Fruit fly (Drosophila melanogaster): ENCODE measurements around the gene GluRIIB.

GluRIIB gene

DNA sequence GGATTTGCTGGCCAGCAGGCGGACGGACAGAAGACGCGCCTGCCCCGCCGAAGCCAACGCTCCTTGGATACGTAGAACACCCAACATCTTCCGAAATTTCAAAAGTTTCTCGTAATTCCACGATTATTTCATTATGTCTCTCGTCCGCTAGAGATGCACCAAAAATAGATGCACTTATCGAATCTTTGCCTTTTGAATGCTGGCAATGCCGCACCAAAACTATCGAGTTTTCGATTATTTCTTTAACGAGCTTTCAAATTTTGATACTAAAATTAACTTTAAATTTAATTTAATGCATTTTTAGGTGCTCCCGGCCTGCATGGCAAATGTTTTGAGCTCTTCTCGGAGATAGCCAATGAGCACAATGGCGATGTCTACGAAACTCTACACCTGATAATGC is 27.1 kb upstream of the GluRIIB start, which contains the start of gene Coq6 (continued):
- peak; percentile 39 for TF ChIP-seq CG14710 (tag; optimal IDR thresholded peaks at IDR 0.05)
- TF ChIP-seq amos (GFP tag; IDR thresholded peaks at IDR 0.05; ENCODE audit: partially characterized antibody) = peak; percentile 49; the same call in 1 of the 2 replicates
- peak; percentile 62 for TF ChIP-seq BEAF-32 (GFP tag; optimal IDR thresholded peaks at IDR 0.05)
- peak; percentile 68 for TF ChIP-seq CG34224 (GFP tag; IDR thresholded peaks at IDR 0.05; ENCODE audit: partially characterized antibody)
- peak; percentile 53; the same call in 2 of the 3 replicates for TF ChIP-seq Opbp (GFP tag; IDR thresholded peaks at IDR 0.05; ENCODE audit: partially characterized antibody)
- no peak for TF ChIP-seq slp2 (GFP tag; optimal IDR thresholded peaks at IDR 0.05)
- TF ChIP-seq stwl (tag; optimal IDR thresholded peaks at IDR 0.05) = peak; percentile 83
- no peak for TF ChIP-seq CG12744 (GFP tag; optimal IDR thresholded peaks at IDR 0.05)
- TF ChIP-seq CG32532 (GFP tag; IDR thresholded peaks at IDR 0.05) = peak; percentile 42; the same call in 1 of the 2 replicates
- no peak for TF ChIP-seq dpn (GFP tag; optimal IDR thresholded peaks at IDR 0.05)
- TF ChIP-seq pan (optimal IDR thresholded peaks at IDR 0.05) = no peak
- TF ChIP-seq pan (GFP tag; optimal IDR thresholded peaks at IDR 0.05 in 1 of 2, IDR thresholded peaks at IDR 0.05 in 1 of 2) = no peak
- no peak for TF ChIP-seq dmrt99B (tag; optimal IDR thresholded peaks at IDR 0.05)
- no peak for TF ChIP-seq CG31441 (GFP tag; IDR thresholded peaks at IDR 0.05)
- peak; percentile 74 for TF ChIP-seq E2f2 (GFP tag; IDR thresholded peaks at IDR 0.05)
- TF ChIP-seq gfzf (GFP tag; optimal IDR thresholded peaks at IDR 0.05) = peak; percentile 0
- TF ChIP-seq Dp (GFP tag; optimal IDR thresholded peaks at IDR 0.05) = peak; percentile 56
- TF ChIP-seq chinmo (GFP tag; IDR thresholded peaks at IDR 0.05; ENCODE audit: partially characterized antibody) = peak; percentile 67; the same call in 1 of the 4 replicates
- TF ChIP-seq zen (tag; optimal IDR thresholded peaks at IDR 0.05) = no peak
- TF ChIP-seq shn (GFP tag; optimal IDR thresholded peaks at IDR 0.05) = no peak
- TF ChIP-seq CG16813 (GFP tag; IDR thresholded peaks at IDR 0.05; ENCODE audit: partially characterized antibody) = peak; percentile 51; the same call in 2 of the 3 replicates
- no peak for TF ChIP-seq dm (GFP tag; optimal IDR thresholded peaks at IDR 0.05)
- TF ChIP-seq ato (GFP tag; IDR thresholded peaks at IDR 0.05; ENCODE audit: partially characterized antibody) = 0 out of 2 replicates have a peak, but pooled peaks have one; percentile 32
- TF ChIP-seq pnt (GFP tag; optimal IDR thresholded peaks at IDR 0.05) = no peak
- no peak for TF ChIP-seq insv (GFP tag; optimal IDR thresholded peaks at IDR 0.05)
- no peak for TF ChIP-seq CG7372 (GFP tag; IDR thresholded peaks at IDR 0.05)
- peak; percentile 78 for TF ChIP-seq Sry-δ (GFP tag; optimal IDR thresholded peaks at IDR 0.05)
- TF ChIP-seq CG7963 (GFP tag; IDR thresholded peaks at IDR 0.05; ENCODE audit: partially characterized antibody) = peak; percentile 49; the same call in 1 of the 3 replicates
- peak; percentile 36 for TF ChIP-seq pzg (GFP tag; optimal IDR thresholded peaks at IDR 0.05)
- TF ChIP-seq CG31388 (GFP tag; optimal IDR thresholded peaks at IDR 0.05) = no peak
- no peak for TF ChIP-seq CG7987 (GFP tag; optimal IDR thresholded peaks at IDR 0.05)
- TF ChIP-seq HmgD (GFP tag; optimal IDR thresholded peaks at IDR 0.05) = no peak
- peak; percentile 19 for TF ChIP-seq YL-1 (GFP tag; optimal IDR thresholded peaks at IDR 0.05)
- peak; percentile 25 for TF ChIP-seq CG2116 (GFP tag; optimal IDR thresholded peaks at IDR 0.05)
- TF ChIP-seq bsh (GFP tag; optimal IDR thresholded peaks at IDR 0.05) = no peak
- TF ChIP-seq nerfin-2 (GFP tag; IDR thresholded peaks at IDR 0.05; ENCODE audit: partially characterized antibody) = no peak
- TF ChIP-seq Deaf1 (tag; optimal IDR thresholded peaks at IDR 0.05) = no peak
- 0 out of 2 replicates have a peak, but pooled peaks have one; percentile 30 for TF ChIP-seq tna (GFP tag; IDR thresholded peaks at IDR 0.05; ENCODE audit: partially characterized antibody)
- no peak for TF ChIP-seq danr (GFP tag; IDR thresholded peaks at IDR 0.05)
- TF ChIP-seq CoRest (tag; optimal IDR thresholded peaks at IDR 0.05) = no peak
- no peak for TF ChIP-seq CG6813 (GFP tag; optimal IDR thresholded peaks at IDR 0.05)
- peak; percentile 49 for TF ChIP-seq knrl (GFP tag; IDR thresholded peaks at IDR 0.05; ENCODE audit: partially characterized antibody)
- TF ChIP-seq Hey (tag; optimal IDR thresholded peaks at IDR 0.05) = no peak
- no peak for TF ChIP-seq Sox100B (GFP tag; optimal IDR thresholded peaks at IDR 0.05)
- no peak for TF ChIP-seq CG2889 (GFP tag; IDR thresholded peaks at IDR 0.05)
- peak; percentile 41 for TF ChIP-seq MESR4 (GFP tag; optimal IDR thresholded peaks at IDR 0.05)
- TF ChIP-seq scrt (GFP tag; optimal IDR thresholded peaks at IDR 0.05) = no peak
- peak; percentile 15; the same call in 1 of the 2 replicates for TF ChIP-seq CG9932 (GFP tag; IDR thresholded peaks at IDR 0.05)
- TF ChIP-seq CG1792 (GFP tag; optimal IDR thresholded peaks at IDR 0.05) = no peak

All from whole organism, embryonic.